Fruit fly (Drosophila melanogaster): ENCODE results near the gene CG31055.

The CG31055 gene

dm6 chr3R:27662857-27663256 lies 25.1 kb downstream of the CG31055 start:
- TF ChIP-seq Sp1 (GFP tag; optimal IDR thresholded peaks at IDR 0.05) (no peak), Mio (GFP tag; optimal IDR thresholded peaks at IDR 0.05) (no peak), usp (GFP tag; optimal IDR thresholded peaks at IDR 0.05) (no peak)

- TF ChIP-seq Hr83 (GFP tag; optimal IDR thresholded peaks at IDR 0.05; ENCODE audit: poor library complexity, severe bottlenecking) = no peak
- TF ChIP-seq CG32264 (GFP tag; optimal IDR thresholded peaks at IDR 0.05) = no peak
- no peak for TF ChIP-seq Hnf4 (GFP tag; optimal IDR thresholded peaks at IDR 0.05)
- no peak for TF ChIP-seq Vsx2 (GFP tag; optimal IDR thresholded peaks at IDR 0.05; ENCODE audit: partially characterized antibody)
Observed at dm6 chr3R:27661971-27662489, 25.9 kb downstream of the CG31055 start, which contains the start of gene unc80. unc80 (plus strand) TSS chr3R:27662439.

- TF ChIP-seq Hr83 (GFP tag; optimal IDR thresholded peaks at IDR 0.05; ENCODE audit: poor library complexity, severe bottlenecking) (no peak), br (GFP tag; optimal IDR thresholded peaks at IDR 0.05) (no peak), CG9705 (GFP tag; optimal IDR thresholded peaks at IDR 0.05) (no peak), h (GFP tag; optimal IDR thresholded peaks at IDR 0.05) (no peak), Jra (GFP tag; optimal IDR thresholded peaks at IDR 0.05) (no peak), Vsx2 (GFP tag; optimal IDR thresholded peaks at IDR 0.05; ENCODE audit: partially characterized antibody) (no peak), psq (GFP tag; optimal IDR thresholded peaks at IDR 0.05) (no peak), N (GFP tag; optimal IDR thresholded peaks at IDR 0.05) (no peak), jim (GFP tag; optimal IDR thresholded peaks at IDR 0.05) (no peak), woc (GFP tag; optimal IDR thresholded peaks at IDR 0.05) (no peak), ey (GFP tag; optimal IDR thresholded peaks at IDR 0.05) (no peak), Rel (GFP tag; optimal IDR thresholded peaks at IDR 0.05) (no peak), Rel (tag; optimal IDR thresholded peaks at IDR 0.05) (no peak), GATAd (GFP tag; optimal IDR thresholded peaks at IDR 0.05) (no peak)
Observed at dm6 chr3R:27661389-27661788, 26.5 kb downstream of the CG31055 start.

- TF ChIP-seq N (GFP tag; optimal IDR thresholded peaks at IDR 0.05) = no peak
- no peak for TF ChIP-seq Myc (optimal IDR thresholded peaks at IDR 0.05)
- no peak for TF ChIP-seq foxo (GFP tag; optimal IDR thresholded peaks at IDR 0.05)
- TF ChIP-seq Hr83 (GFP tag; optimal IDR thresholded peaks at IDR 0.05; ENCODE audit: poor library complexity, severe bottlenecking) = no peak
- TF ChIP-seq psq (GFP tag; optimal IDR thresholded peaks at IDR 0.05) = no peak
- no peak for TF ChIP-seq OdsH (GFP tag; optimal IDR thresholded peaks at IDR 0.05)
- TF ChIP-seq woc (GFP tag; optimal IDR thresholded peaks at IDR 0.05) = no peak
- TF ChIP-seq sage (GFP tag; optimal IDR thresholded peaks at IDR 0.05) = no peak
- TF ChIP-seq dl (GFP tag; optimal IDR thresholded peaks at IDR 0.05; ENCODE audit: insufficient read depth in 1 of 2, partially characterized antibody in 2 of 2) = no peak
- TF ChIP-seq tai (GFP tag; optimal IDR thresholded peaks at IDR 0.05) = no peak
- TF ChIP-seq rgr (GFP tag; optimal IDR thresholded peaks at IDR 0.05) = no peak
- no peak for TF ChIP-seq dsf (GFP tag; optimal IDR thresholded peaks at IDR 0.05; ENCODE audit: borderline replicate concordance)
- TF ChIP-seq fru (GFP tag; optimal IDR thresholded peaks at IDR 0.05) = no peak
- no peak for TF ChIP-seq dmrt93B (GFP tag; optimal IDR thresholded peaks at IDR 0.05)
- no peak for TF ChIP-seq usp (GFP tag; optimal IDR thresholded peaks at IDR 0.05)
- no peak for TF ChIP-seq Mio (GFP tag; optimal IDR thresholded peaks at IDR 0.05)
- TF ChIP-seq lola (GFP tag; optimal IDR thresholded peaks at IDR 0.05) = no peak
- no peak for TF ChIP-seq CG9705 (GFP tag; optimal IDR thresholded peaks at IDR 0.05)
- TF ChIP-seq CrebA (GFP tag; optimal IDR thresholded peaks at IDR 0.05; ENCODE audit: borderline replicate concordance) = no peak
Observed at dm6 chr3R:27660127-27660579, 27.8 kb downstream of the CG31055 start, which contains the start of gene Mlc1. Mlc1 (minus strand) TSS chr3R:27660177.

dm6 chr3R:27656686-27657535 lies 31.0 kb downstream of the CG31055 start, which contains the start of gene tau:
tau (minus strand) TSS chr3R:27656996.
- TF ChIP-seq sv (GFP tag; optimal IDR thresholded peaks at IDR 0.05) = no peak
- TF ChIP-seq ey (GFP tag; optimal IDR thresholded peaks at IDR 0.05) = no peak
- no peak for TF ChIP-seq jim (GFP tag; optimal IDR thresholded peaks at IDR 0.05)
- no peak for TF ChIP-seq N (GFP tag; optimal IDR thresholded peaks at IDR 0.05)
- TF ChIP-seq Hnf4 (GFP tag; optimal IDR thresholded peaks at IDR 0.05) = no peak
- TF ChIP-seq Dif (GFP tag; optimal IDR thresholded peaks at IDR 0.05; ENCODE audit: partially characterized antibody) = no peak
- peak; percentile 23 for TF ChIP-seq Myc (optimal IDR thresholded peaks at IDR 0.05)
- no peak for TF ChIP-seq dsf (GFP tag; optimal IDR thresholded peaks at IDR 0.05; ENCODE audit: borderline replicate concordance)
- TF ChIP-seq usp (GFP tag; optimal IDR thresholded peaks at IDR 0.05) = no peak
